Fruit fly (Drosophila melanogaster): ENCODE measurements around the gene Synd.

The Synd gene

dm6 chr3R:20784436-20785368, 47.9 kb upstream of the Synd start (continued):
- TF ChIP-seq Sox15 (GFP tag; optimal IDR thresholded peaks at IDR 0.05) (no peak), Met (GFP tag; optimal IDR thresholded peaks at IDR 0.05) (peak; percentile 26), Sox14 (GFP tag; optimal IDR thresholded peaks at IDR 0.05) (no peak), Ets96B (tag; optimal IDR thresholded peaks at IDR 0.05) (no peak), CG9139 (GFP tag; optimal IDR thresholded peaks at IDR 0.05) (peak; percentile 62)

DNA sequence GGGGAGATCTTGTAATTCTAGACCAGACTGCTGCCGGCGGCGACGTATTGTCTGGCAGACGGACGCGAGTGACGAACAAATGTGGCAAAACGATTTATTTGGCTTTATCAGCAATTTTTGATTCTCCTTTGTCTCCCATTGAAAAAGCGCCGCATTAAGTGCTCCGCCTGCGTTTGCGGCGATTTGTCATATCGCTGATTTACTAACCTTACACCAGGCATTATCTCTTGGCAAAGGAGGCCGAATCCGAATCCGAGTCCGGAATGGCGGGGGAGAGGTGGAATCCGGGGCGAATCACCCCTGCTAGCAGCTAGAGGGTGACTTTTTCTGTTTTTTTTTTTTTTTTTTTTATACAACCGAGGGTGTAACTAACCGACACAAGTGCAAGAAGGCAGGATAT, 44.0 kb upstream of the Synd start:
- peak; percentile 53 for TF ChIP-seq Sox14 (GFP tag; optimal IDR thresholded peaks at IDR 0.05)
- peak; percentile 29 for TF ChIP-seq Eip93F (GFP tag; optimal IDR thresholded peaks at IDR 0.05)
- TF ChIP-seq CG8119 (GFP tag; IDR thresholded peaks at IDR 0.05): 0 out of 3 replicates have a peak, but pooled peaks have one; percentile 21
- no peak for TF ChIP-seq CG11762 (GFP tag; optimal IDR thresholded peaks at IDR 0.05; ENCODE audit: insufficient read depth)
- TF ChIP-seq svp (GFP tag): peak; percentile 98

DNA sequence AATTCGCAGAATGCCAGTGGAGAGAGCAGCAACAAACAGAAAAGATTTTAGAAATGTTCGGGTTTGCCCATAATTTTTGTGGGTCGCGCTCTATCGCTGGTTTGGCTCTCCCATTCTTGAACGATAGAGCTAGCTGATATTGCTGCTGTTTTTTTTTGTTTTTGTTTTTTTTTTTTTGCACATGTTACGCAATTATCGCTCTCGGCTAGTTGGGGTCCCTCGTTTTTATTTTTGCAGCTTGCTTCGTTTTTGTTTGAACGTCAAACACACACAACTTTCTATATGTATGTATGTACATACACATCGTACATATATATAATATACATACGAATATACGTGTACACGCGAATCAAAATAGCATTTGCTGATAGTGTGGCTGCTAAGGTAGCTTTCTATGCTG, 42.2 kb upstream of the Synd start:
- no peak for TF ChIP-seq Eip93F (GFP tag; optimal IDR thresholded peaks at IDR 0.05)
- no peak for TF ChIP-seq salr (GFP tag; optimal IDR thresholded peaks at IDR 0.05)
- TF ChIP-seq CG31627 (GFP tag; optimal IDR thresholded peaks at IDR 0.05): no peak
- TF ChIP-seq CG8632 (GFP tag; optimal IDR thresholded peaks at IDR 0.05): no peak
- TF ChIP-seq acj6 (GFP tag; optimal IDR thresholded peaks at IDR 0.05): no peak
- no peak for TF ChIP-seq OdsH (GFP tag; optimal IDR thresholded peaks at IDR 0.05)
- TF ChIP-seq CG32006 (GFP tag; optimal IDR thresholded peaks at IDR 0.05): no peak
- TF ChIP-seq CG8119 (GFP tag; IDR thresholded peaks at IDR 0.05): peak; percentile 62; the same call in 1 of the 3 replicates
- TF ChIP-seq ss (GFP tag; optimal IDR thresholded peaks at IDR 0.05): no peak
- TF ChIP-seq svp (GFP tag): peak; percentile 36
- peak; percentile 44 for TF ChIP-seq Lpt (GFP tag; optimal IDR thresholded peaks at IDR 0.05)
- no peak for TF ChIP-seq CG6808 (GFP tag; optimal IDR thresholded peaks at IDR 0.05)
- no peak for TF ChIP-seq CG34406 (GFP tag; optimal IDR thresholded peaks at IDR 0.05)
- no peak for TF ChIP-seq topi (GFP tag; optimal IDR thresholded peaks at IDR 0.05)
- peak; percentile 45 for TF ChIP-seq vri (GFP tag; optimal IDR thresholded peaks at IDR 0.05)
- TF ChIP-seq CG1621 (tag; optimal IDR thresholded peaks at IDR 0.05): no peak
- no peak for TF ChIP-seq esn (GFP tag; optimal IDR thresholded peaks at IDR 0.05)
- TF ChIP-seq Ets96B (tag; optimal IDR thresholded peaks at IDR 0.05): no peak
- TF ChIP-seq CG11294 (GFP tag; IDR thresholded peaks at IDR 0.05): no peak
- TF ChIP-seq fkh (GFP tag; optimal IDR thresholded peaks at IDR 0.05): no peak
- TF ChIP-seq fd85E (GFP tag; optimal IDR thresholded peaks at IDR 0.05): no peak
- TF ChIP-seq Hr38 (GFP tag; optimal IDR thresholded peaks at IDR 0.05): no peak
- no peak for TF ChIP-seq achi (GFP tag; optimal IDR thresholded peaks at IDR 0.05)
- no peak for TF ChIP-seq CG3919 (GFP tag; optimal IDR thresholded peaks at IDR 0.05)
- TF ChIP-seq CG6276 (GFP tag; optimal IDR thresholded peaks at IDR 0.05): peak; percentile 53
- no peak for TF ChIP-seq CG6792 (GFP tag; optimal IDR thresholded peaks at IDR 0.05)
- no peak for TF ChIP-seq Blimp-1 (GFP tag; optimal IDR thresholded peaks at IDR 0.05)
- TF ChIP-seq lz (GFP tag; optimal IDR thresholded peaks at IDR 0.05): no peak
- no peak for TF ChIP-seq net (GFP tag; optimal IDR thresholded peaks at IDR 0.05)
- no peak for TF ChIP-seq Sox14 (GFP tag; optimal IDR thresholded peaks at IDR 0.05)
- no peak for TF ChIP-seq CG16779 (tag; optimal IDR thresholded peaks at IDR 0.05)
- TF ChIP-seq CG7368 (GFP tag; optimal IDR thresholded peaks at IDR 0.05): no peak
- peak; percentile 43; the same call in 1 of the 3 replicates for TF ChIP-seq CG6163 (GFP tag; IDR thresholded peaks at IDR 0.05)
- peak; percentile 77 for TF ChIP-seq CG15336 (GFP tag; IDR thresholded peaks at IDR 0.05)
- TF ChIP-seq CG11902 (GFP tag; optimal IDR thresholded peaks at IDR 0.05): no peak
- no peak for TF ChIP-seq Hr4 (GFP tag; optimal IDR thresholded peaks at IDR 0.05)
- TF ChIP-seq fd59A (GFP tag; optimal IDR thresholded peaks at IDR 0.05): no peak
- no peak for TF ChIP-seq Smox (GFP tag; optimal IDR thresholded peaks at IDR 0.05)
- no peak for TF ChIP-seq Eip75B (GFP tag; optimal IDR thresholded peaks at IDR 0.05)
- TF ChIP-seq dsx (GFP tag; optimal IDR thresholded peaks at IDR 0.05; ENCODE audit: poor library complexity, severe bottlenecking): no peak
- no peak for TF ChIP-seq eg (GFP tag; IDR thresholded peaks at IDR 0.05)
- TF ChIP-seq CG4318 (GFP tag; optimal IDR thresholded peaks at IDR 0.05): no peak
